Fruit fly (Drosophila melanogaster) whole organism, adult: ENCODE data around the gene CG15375.

Source experiments
- CG12768 ChIP-seq: fragments of 200-800 bp; sonication (Bioruptor generic); optimal IDR thresholded peaks from 2 replicates; lab custom pipeline; 2017; ENCODE audit warnings: missing biosample characterization, missing genetic modification characterization, mild to moderate bottlenecking, moderate library complexity, missing genetic modification reagents
- CG33017 ChIP-seq: fragments of 200-800 bp; sonication (Bioruptor generic); optimal IDR thresholded peaks from 2 replicates; lab custom pipeline; 2018; ENCODE audit warnings: missing biosample characterization, mild to moderate bottlenecking, missing genetic modification characterization, moderate library complexity
- Hr96 ChIP-seq: fragments of 200-800 bp; sonication (Bioruptor generic); optimal IDR thresholded peaks from 2 replicates; lab custom pipeline; 2016; ENCODE audit warnings: missing biosample characterization, missing genetic modification characterization
- cic ChIP-seq: fragments of 200-800 bp; sonication (Bioruptor generic); optimal IDR thresholded peaks from 2 replicates; lab custom pipeline; 2017; ENCODE audit warnings: missing biosample characterization, mild to moderate bottlenecking, missing genetic modification characterization, moderate library complexity
- cnc ChIP-seq, 2 experiments: fragments of >200 bp; optimal IDR thresholded peaks; 2 replicates each; lab custom pipeline; 2017
- ovo ChIP-seq: fragments of 200-800 bp; sonication (Bioruptor generic); optimal IDR thresholded peaks from 2 replicates; lab custom pipeline; 2016; ENCODE audit warnings: missing biosample characterization, missing genetic modification characterization

DNA sequence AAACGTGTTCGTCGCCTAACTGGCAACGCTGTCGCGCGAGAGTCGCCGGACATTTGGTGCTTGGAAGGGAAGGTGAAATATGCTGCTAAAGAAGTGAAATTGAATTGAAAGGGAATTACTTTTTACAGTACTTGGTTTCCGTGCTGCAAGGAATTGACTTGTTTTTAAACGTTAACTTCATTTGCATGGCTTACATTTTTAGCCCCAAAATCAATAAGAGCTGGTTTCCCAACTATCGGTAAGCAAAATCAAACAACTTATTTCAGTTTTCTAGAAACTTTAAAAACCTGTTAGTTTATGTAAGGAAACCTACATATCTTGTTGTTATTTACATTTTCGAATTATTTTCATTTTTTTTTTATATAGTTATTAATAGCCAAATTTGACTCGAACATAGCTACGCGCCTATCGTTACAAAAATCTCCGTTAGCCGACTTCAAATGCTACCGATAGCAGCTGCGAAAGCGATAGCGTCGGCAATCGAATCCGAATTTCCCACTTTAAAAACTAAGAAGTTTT lies 12.6 kb downstream of the CG15375 start, which contains the start of the genes dgt4 and Nsun2:
- TF ChIP-seq Hr96 (GFP tag; lab: Kevin White, UChicago) (no peak), cic (GFP tag; lab: Kevin White, UChicago) (no peak), CG12768 (GFP tag; lab: Kevin White, UChicago) (no peak), cnc (optimal IDR thresholded peaks at IDR 0.05; lab: Kevin White, UChicago) (no peak), ovo (GFP tag; lab: Kevin White, UChicago) (no peak), CG33017 (no peak)
